Worm (Caenorhabditis elegans) whole organism, early embryonic: ENCODE results near the gene H03G16.6.

Experiments used
- B0310.2 ChIP-seq: sonication (generic microtip); optimal IDR thresholded peaks from 2 replicates; lab custom pipeline; 2016; ENCODE audit warnings: mild to moderate bottlenecking, missing genetic modification characterization, missing compliant biosample characterization
- aly-1 ChIP-seq: sonication (generic microtip); optimal IDR thresholded peaks from 2 replicates; lab custom pipeline; 2016; ENCODE audit warnings: missing genetic modification characterization, missing compliant biosample characterization
- ama-1 ChIP-seq: fragments of 150-350 bp; optimal IDR thresholded peaks from 2 replicates; lab custom pipeline; 2014
- ets-7 ChIP-seq: sonication (generic microtip); optimal IDR thresholded peaks from 2 replicates; lab custom pipeline; 2016; ENCODE audit warnings: missing genotype, missing genetic modification characterization, missing compliant biosample characterization
- flt-1 ChIP-seq: fragments of 200-800 bp; sonication (Bioruptor generic); IDR thresholded peaks from 2 replicates; pipeline ENCODE4 v1.3.6; 2022; ENCODE audit warnings: missing genetic modification characterization, missing compliant biosample characterization
- hnd-1 ChIP-seq: sonication (generic microtip); optimal IDR thresholded peaks from 2 replicates; lab custom pipeline; 2016; ENCODE audit warnings: missing genetic modification characterization, missing compliant biosample characterization
- scrt-1 ChIP-seq: fragments of 200-800 bp; sonication (Bioruptor generic); IDR thresholded peaks from 2 replicates; pipeline ENCODE4 v1.3.6; 2022; ENCODE audit warnings: missing genetic modification characterization, missing compliant biosample characterization
- sea-1 ChIP-seq: fragments of 200-800 bp; sonication (Bioruptor generic); conservative IDR thresholded peaks from 2 replicates; pipeline ENCODE4 v1.3.6; 2022; ENCODE audit warnings: missing genetic modification characterization, missing compliant biosample characterization
- tbx-11 ChIP-seq: fragments of 200-800 bp; sonication (Bioruptor generic); IDR thresholded peaks from 2 replicates; pipeline ENCODE4 v1.3.6; 2022; ENCODE audit warnings: missing genetic modification characterization, missing compliant biosample characterization

- no peak for TF ChIP-seq scrt-1 (GFP tag; lab: Robert Waterston, UW)
- TF ChIP-seq hnd-1 (tag; lab: Kevin White, UChicago) = no peak
- TF ChIP-seq ama-1 (lab: Kevin White, UChicago) = no peak
- no peak for TF ChIP-seq B0310.2
- no peak for TF ChIP-seq flt-1
- no peak for TF ChIP-seq aly-1 (tag; lab: Kevin White, UChicago)
- no peak for TF ChIP-seq ets-7 (tag; lab: Kevin White, UChicago)
- no peak for TF ChIP-seq sea-1 (GFP tag; lab: Robert Waterston, UW)
- TF ChIP-seq tbx-11 (GFP tag; lab: Robert Waterston, UW) = no peak
Observed at ce11 chrX:15011526-15012274, 40.8 kb upstream of the H03G16.6 start.
